Worm (Caenorhabditis elegans) whole organism, late embryonic: ENCODE results near the gene str-222.

Experiments
- ama-1 ChIP-seq: fragments of 150-350 bp; optimal IDR thresholded peaks from 2 replicates; lab custom pipeline; 2014
- dmd-4 ChIP-seq: sonication (generic microtip); optimal IDR thresholded peaks from 2 replicates; lab custom pipeline; 2016; ENCODE audit warnings: borderline replicate concordance, missing genetic modification characterization, missing compliant biosample characterization
- elt-4 ChIP-seq: sonication (generic microtip); optimal IDR thresholded peaks from 2 replicates; lab custom pipeline; 2016; ENCODE audit warnings: missing genetic modification characterization, missing compliant biosample characterization
- fkh-10 ChIP-seq: fragments of 150-350 bp; optimal IDR thresholded peaks from 2 replicates; lab custom pipeline; 2014; ENCODE audit warnings: missing biosample characterization, missing genetic modification reagents, missing genetic modification characterization
- hlh-13 ChIP-seq: fragments of 200-800 bp; sonication (Bioruptor generic); optimal IDR thresholded peaks from 2 replicates; lab custom pipeline; 2018; ENCODE audit warnings: mild to moderate bottlenecking, missing genetic modification characterization, missing compliant biosample characterization
- lim-6 ChIP-seq: sonication (generic microtip); optimal IDR thresholded peaks from 2 replicates; lab custom pipeline; 2016; ENCODE audit warnings: missing genetic modification characterization, missing compliant biosample characterization
- lin-11 ChIP-seq: fragments of 200-800 bp; sonication (Bioruptor generic); optimal IDR thresholded peaks from 2 replicates; lab custom pipeline; 2018; ENCODE audit warnings: mild to moderate bottlenecking, missing genetic modification characterization, missing compliant biosample characterization
- madf-2 ChIP-seq: sonication (generic microtip); optimal IDR thresholded peaks from 2 replicates; lab custom pipeline; 2017; ENCODE audit warnings: missing genetic modification characterization, missing compliant biosample characterization
- nfya-1 ChIP-seq: sonication (generic microtip); optimal IDR thresholded peaks from 2 replicates; lab custom pipeline; 2017; ENCODE audit warnings: missing genetic modification characterization, mild to moderate bottlenecking, missing compliant biosample characterization, antibody characterized with exemption, moderate library complexity
- pha-4 ChIP-seq: fragments of 150-350 bp; optimal IDR thresholded peaks from 2 replicates; lab custom pipeline; 2018; ENCODE audit warnings: missing biosample characterization, missing genetic modification reagents, missing genetic modification characterization
- ref-2 ChIP-seq: sonication (generic microtip); optimal IDR thresholded peaks from 2 replicates; lab custom pipeline; 2016; ENCODE audit warnings: missing genetic modification characterization, missing compliant biosample characterization
- sox-4 ChIP-seq: sonication (generic microtip); optimal IDR thresholded peaks from 2 replicates; lab custom pipeline; 2017; ENCODE audit warnings: mild to moderate bottlenecking, missing genetic modification characterization, inconsistent platforms, missing compliant biosample characterization
- ztf-16 ChIP-seq: sonication (generic microtip); optimal IDR thresholded peaks from 2 replicates; lab custom pipeline; 2017; ENCODE audit warnings: missing genetic modification characterization, missing compliant biosample characterization

DNA sequence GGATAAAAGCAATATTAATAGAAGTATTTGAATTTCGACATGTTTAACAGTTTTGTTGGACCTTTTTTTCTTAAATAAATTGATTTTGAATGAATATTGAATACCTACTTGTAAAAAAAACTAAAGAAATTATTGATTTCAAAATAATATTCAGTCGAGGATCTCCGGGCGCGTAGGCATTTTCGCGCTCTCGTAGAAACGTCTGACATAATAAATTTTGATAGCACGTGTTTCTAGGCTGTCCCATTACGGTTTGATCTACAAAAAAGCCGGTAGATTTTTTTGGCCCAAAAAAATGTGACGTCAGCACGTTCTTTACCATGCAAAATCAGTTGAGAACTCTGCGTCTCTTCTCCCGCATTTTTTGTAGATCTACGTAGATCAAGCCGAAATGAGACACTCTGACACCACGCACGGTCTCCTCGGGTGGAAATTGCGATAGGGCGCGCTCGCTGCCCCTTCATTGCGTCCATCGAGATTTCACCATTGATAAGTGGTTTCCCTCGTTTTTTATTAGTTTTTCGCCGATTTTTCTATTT is 41.3 kb upstream of the str-222 start:
- TF ChIP-seq elt-4 (tag; lab: Kevin White, UChicago) (no peak), madf-2 (tag; lab: Kevin White, UChicago) (no peak), fkh-10 (GFP tag; lab: Kevin White, UChicago) (no peak), pha-4 (no peak), hlh-13 (GFP tag; lab: Kevin White, UChicago) (no peak), ama-1 (lab: Kevin White, UChicago) (no peak), sox-4 (tag; lab: Kevin White, UChicago) (no peak), ref-2 (tag; lab: Kevin White, UChicago) (no peak), nfya-1 (no peak), lim-6 (tag; lab: Kevin White, UChicago) (no peak), dmd-4 (no peak), lin-11 (no peak), ztf-16 (tag; lab: Kevin White, UChicago) (no peak)
